Worm (Caenorhabditis elegans) whole organism, L4/young adult: ENCODE data around the gene wrk-1.

ENCODE experiments used
- W03F9.2 ChIP-seq: fragments of 150-350 bp; optimal IDR thresholded peaks from 2 replicates; lab custom pipeline; 2014; ENCODE audit warnings: missing biosample characterization, missing genetic modification characterization
- dao-5 ChIP-seq: sonication (generic microtip); optimal IDR thresholded peaks from 2 replicates; lab custom pipeline; 2016; ENCODE audit warnings: missing genotype, missing genetic modification characterization, moderate library complexity, missing compliant biosample characterization
- him-1 ChIP-seq: sonication (generic microtip); optimal IDR thresholded peaks from 2 replicates; lab custom pipeline; 2016; ENCODE audit warnings: missing genotype, missing genetic modification reagents, missing genetic modification characterization, missing compliant biosample characterization

- TF ChIP-seq him-1 (no peak), W03F9.2 (tag; lab: Kevin White, UChicago) (no peak), dao-5 (tag; lab: Kevin White, UChicago) (no peak)
Measured at ce11 chrX:8429503-8429902, 37.1 kb upstream of the wrk-1 start.
